Fruit fly (Drosophila melanogaster): ENCODE measurements around the gene CG8360.

The CG8360 gene

dm6 chr2L:8204366-8204765, 8.4 kb upstream of the CG8360 start:
- TF ChIP-seq CG10462 (GFP tag; optimal IDR thresholded peaks at IDR 0.05) (no peak), en (GFP tag; optimal IDR thresholded peaks at IDR 0.05) (no peak), CG11093 (GFP tag; IDR thresholded peaks at IDR 0.05) (no peak), CG11398 (GFP tag; optimal IDR thresholded peaks at IDR 0.05) (no peak), Sry-δ (GFP tag; optimal IDR thresholded peaks at IDR 0.05) (no peak), ase (GFP tag; IDR thresholded peaks at IDR 0.05) (0 out of 3 replicates have a peak, but pooled peaks have one; percentile 10), pho (GFP tag; optimal IDR thresholded peaks at IDR 0.05) (no peak), lab (GFP tag; optimal IDR thresholded peaks at IDR 0.05) (no peak), corto (GFP tag; optimal IDR thresholded peaks at IDR 0.05) (no peak), CG4328 (GFP tag; optimal IDR thresholded peaks at IDR 0.05) (no peak), Bdp1 (GFP tag; optimal IDR thresholded peaks at IDR 0.05) (no peak), fd102C (GFP tag; optimal IDR thresholded peaks at IDR 0.05) (no peak), CG4424 (GFP tag; optimal IDR thresholded peaks at IDR 0.05) (no peak), sqz (GFP tag; optimal IDR thresholded peaks at IDR 0.05) (no peak), Mes4 (GFP tag; optimal IDR thresholded peaks at IDR 0.05) (no peak), Pdp1 (GFP tag; optimal IDR thresholded peaks at IDR 0.05) (peak in 1 of 2 experiments; percentile 78), CG7372 (GFP tag; IDR thresholded peaks at IDR 0.05) (no peak), mld (GFP tag; IDR thresholded peaks at IDR 0.05; ENCODE audit: partially characterized antibody) (peak; percentile 32; the same call in 1 of the 3 replicates), CG30020 (tag; optimal IDR thresholded peaks at IDR 0.05) (no peak), CG9876 (GFP tag; optimal IDR thresholded peaks at IDR 0.05) (no peak)

- TF ChIP-seq CG43689 (GFP tag; IDR thresholded peaks at IDR 0.05): peak; percentile 88
- peak; percentile 67 for TF ChIP-seq CG10431 (GFP tag; optimal IDR thresholded peaks at IDR 0.05)
- TF ChIP-seq lmd (GFP tag; IDR thresholded peaks at IDR 0.05): peak; percentile 98
- TF ChIP-seq CG10979 (tag; optimal IDR thresholded peaks at IDR 0.05): peak; percentile 99
- peak; percentile 97 for TF ChIP-seq Hand (GFP tag; optimal IDR thresholded peaks at IDR 0.05)
- peak; percentile 98 for TF ChIP-seq Hmx (GFP tag; optimal IDR thresholded peaks at IDR 0.05)
- TF ChIP-seq Neu2 (GFP tag; optimal IDR thresholded peaks at IDR 0.05; ENCODE audit: borderline replicate concordance): peak; percentile 80
- peak; percentile 95 for TF ChIP-seq sens-2 (GFP tag; IDR thresholded peaks at IDR 0.05)
- TF ChIP-seq Oli (tag; optimal IDR thresholded peaks at IDR 0.05): peak; percentile 94
- TF ChIP-seq Poxn (GFP tag; IDR thresholded peaks at IDR 0.05): peak; percentile 32; the same call in 1 of the 2 replicates
- no peak for TF ChIP-seq hbn (GFP tag; IDR thresholded peaks at IDR 0.05; ENCODE audit: partially characterized antibody)
- TF ChIP-seq CG7839 (tag; optimal IDR thresholded peaks at IDR 0.05): peak; percentile 100
- TF ChIP-seq CG17359 (tag; optimal IDR thresholded peaks at IDR 0.05): peak; percentile 97
- TF ChIP-seq CG12299 (tag; optimal IDR thresholded peaks at IDR 0.05): peak; percentile 85
- peak; percentile 29 for TF ChIP-seq Dref (GFP tag; IDR thresholded peaks at IDR 0.05)
- peak; percentile 72 for TF ChIP-seq twi (tag; optimal IDR thresholded peaks at IDR 0.05)
- TF ChIP-seq jigr1 (GFP tag; IDR thresholded peaks at IDR 0.05): peak; percentile 98
- peak; percentile 91 for TF ChIP-seq CG7357 (GFP tag; IDR thresholded peaks at IDR 0.05)
- TF ChIP-seq CG12071 (GFP tag; optimal IDR thresholded peaks at IDR 0.05): peak; percentile 89
- peak; percentile 99 for TF ChIP-seq CG7372 (GFP tag; IDR thresholded peaks at IDR 0.05)
- TF ChIP-seq CG33557 (GFP tag; optimal IDR thresholded peaks at IDR 0.05): peak; percentile 58
- peak; percentile 99 for TF ChIP-seq CG18476 (GFP tag; optimal IDR thresholded peaks at IDR 0.05)
- peak; percentile 81 for TF ChIP-seq CG4707 (GFP tag; optimal IDR thresholded peaks at IDR 0.05)
- TF ChIP-seq fd3F (GFP tag; optimal IDR thresholded peaks at IDR 0.05): peak; percentile 71
- peak; percentile 96 for TF ChIP-seq trh (GFP tag; optimal IDR thresholded peaks at IDR 0.05)
- peak; percentile 88 for TF ChIP-seq CG1602 (GFP tag; optimal IDR thresholded peaks at IDR 0.05)
- TF ChIP-seq Xrp1 (GFP tag; IDR thresholded peaks at IDR 0.05): peak; percentile 97
- peak; percentile 49 for TF ChIP-seq wek (GFP tag; optimal IDR thresholded peaks at IDR 0.05)
- TF ChIP-seq Awh (GFP tag; IDR thresholded peaks at IDR 0.05): peak; percentile 97
- TF ChIP-seq Bdp1 (GFP tag; optimal IDR thresholded peaks at IDR 0.05): peak; percentile 40
- peak; percentile 96 for TF ChIP-seq CG33213 (GFP tag; optimal IDR thresholded peaks at IDR 0.05)
- peak in 1 of 2 experiments; percentile 100 for TF ChIP-seq eve (GFP tag; optimal IDR thresholded peaks at IDR 0.05)
These were observed 7.7 kb upstream of the CG8360 start, which contains the start of gene SLC5A11 for dm6 chr2L:8204996-8205567. Gene SLC5A11 (minus strand): TSS chr2L:8205132.
